Fruit fly (Drosophila melanogaster) whole organism, embryonic: ENCODE results near the gene uif.

Experiments used
- Asciz ChIP-seq: fragments of 200-800 bp; sonication (Bioruptor generic); optimal IDR thresholded peaks from 2 replicates; lab custom pipeline; 2017; ENCODE audit warnings: missing biosample characterization, mild to moderate bottlenecking, missing genetic modification characterization, missing genetic modification reagents
- Atf3 ChIP-seq: fragments of 200-800 bp; sonication (Bioruptor generic); optimal IDR thresholded peaks from 3 replicates; lab custom pipeline; 2016; ENCODE audit warnings: missing biosample characterization, missing genetic modification characterization
- Atf6 ChIP-seq: fragments of 200-800 bp; sonication (Bioruptor generic); IDR thresholded peaks from 2 replicates; pipeline ENCODE4 v1.3.6; 2022; ENCODE audit warnings: missing biosample characterization, missing genetic modification characterization
- CG10321 ChIP-seq: fragments of 200-800 bp; sonication (Bioruptor generic); IDR thresholded peaks from 2 replicates; pipeline ENCODE4 v1.3.6; 2022; ENCODE audit warnings: missing biosample characterization, missing genetic modification characterization
- CG10366 ChIP-seq: fragments of 200-800 bp; sonication (Bioruptor generic); IDR thresholded peaks from 2 replicates; pipeline ENCODE4 v1.3.6; 2022; ENCODE audit warnings: missing biosample characterization, missing genetic modification characterization
- CG10979 ChIP-seq: fragments of 200-800 bp; sonication (Bioruptor generic); optimal IDR thresholded peaks from 2 replicates; lab custom pipeline; 2018; ENCODE audit warnings: missing biosample characterization, mild to moderate bottlenecking, missing genetic modification characterization, moderate library complexity
- CG12659 ChIP-seq: fragments of 200-800 bp; sonication (Bioruptor generic); optimal IDR thresholded peaks from 3 replicates; lab custom pipeline; 2017; ENCODE audit warnings: mild to moderate bottlenecking, missing biosample characterization, missing genetic modification reagents, missing genetic modification characterization
- CG12769 ChIP-seq: fragments of 200-800 bp; sonication (Bioruptor generic); optimal IDR thresholded peaks from 2 replicates; lab custom pipeline; 2019; ENCODE audit warnings: missing biosample characterization, mild to moderate bottlenecking, missing genetic modification characterization, moderate library complexity
- CG14441 ChIP-seq: fragments of 200-800 bp; sonication (Bioruptor generic); IDR thresholded peaks from 2 replicates; pipeline ENCODE4 v1.3.6; 2022; ENCODE audit warnings: missing biosample characterization, missing genetic modification characterization
- CG14710 ChIP-seq: fragments of 200-800 bp; sonication (Bioruptor generic); optimal IDR thresholded peaks from 3 replicates; lab custom pipeline; 2019; ENCODE audit warnings: missing biosample characterization, mild to moderate bottlenecking, missing genetic modification characterization, moderate library complexity
- CG1529 ChIP-seq: fragments of 200-800 bp; sonication (Bioruptor generic); optimal IDR thresholded peaks from 3 replicates; lab custom pipeline; 2018; ENCODE audit warnings: missing biosample characterization, missing genetic modification characterization
- CG15601 ChIP-seq: fragments of 200-800 bp; sonication (Bioruptor generic); optimal IDR thresholded peaks from 3 replicates; lab custom pipeline; 2019; ENCODE audit warnings: missing biosample characterization, mild to moderate bottlenecking, missing genetic modification characterization, moderate library complexity
- CG1602 ChIP-seq: fragments of 200-800 bp; sonication (Bioruptor generic); optimal IDR thresholded peaks from 3 replicates; lab custom pipeline; 2016; ENCODE audit warnings: missing biosample characterization, missing genetic modification characterization
- CG16813 ChIP-seq: fragments of 200-800 bp; sonication (Bioruptor generic); IDR thresholded peaks from 3 replicates; pipeline ENCODE4 v1.3.6; 2022; ENCODE audit warnings: missing biosample characterization, missing genetic modification characterization; ENCODE audit not compliant: partially characterized antibody
- CG17912 ChIP-seq: fragments of 200-800 bp; sonication (Bioruptor generic); optimal IDR thresholded peaks from 2 replicates; lab custom pipeline; 2018; ENCODE audit warnings: missing biosample characterization, mild to moderate bottlenecking, missing genetic modification characterization
- CG2202 ChIP-seq: fragments of 200-800 bp; sonication (Bioruptor generic); optimal IDR thresholded peaks from 2 replicates; lab custom pipeline; 2018; ENCODE audit warnings: missing biosample characterization, mild to moderate bottlenecking, missing genetic modification characterization
- CG33557 ChIP-seq: fragments of 200-800 bp; sonication (Bioruptor generic); optimal IDR thresholded peaks from 2 replicates; lab custom pipeline; 2019; ENCODE audit warnings: missing biosample characterization, mild to moderate bottlenecking, missing genetic modification characterization, moderate library complexity
- CG34224 ChIP-seq: fragments of 200-800 bp; sonication (Bioruptor generic); IDR thresholded peaks from 3 replicates; pipeline ENCODE4 v1.3.6; 2022; ENCODE audit warnings: missing biosample characterization, missing genetic modification characterization; ENCODE audit not compliant: partially characterized antibody
- CG34422 ChIP-seq: fragments of 200-800 bp; sonication (Bioruptor generic); IDR thresholded peaks from 3 replicates; pipeline ENCODE4 v1.3.6; 2022; ENCODE audit warnings: missing biosample characterization, missing genetic modification characterization
- CG3847 ChIP-seq: fragments of 200-800 bp; sonication (Bioruptor generic); IDR thresholded peaks from 2 replicates; pipeline ENCODE4 v1.3.6; 2022; ENCODE audit warnings: missing biosample characterization, missing genetic modification characterization
- CG43689 ChIP-seq: fragments of 200-800 bp; sonication (Bioruptor generic); IDR thresholded peaks from 2 replicates; pipeline ENCODE4 v1.3.6; 2022; ENCODE audit warnings: missing biosample characterization, missing genetic modification characterization
- CG6683 ChIP-seq: fragments of 200-800 bp; sonication (Bioruptor generic); optimal IDR thresholded peaks from 2 replicates; lab custom pipeline; 2017; ENCODE audit warnings: missing biosample characterization, mild to moderate bottlenecking, missing genetic modification characterization, missing genetic modification reagents
- CG6765 ChIP-seq: fragments of 200-800 bp; sonication (Bioruptor generic); optimal IDR thresholded peaks from 3 replicates; lab custom pipeline; 2017; ENCODE audit warnings: missing biosample characterization, mild to moderate bottlenecking, missing genetic modification characterization
- CG7786 ChIP-seq: fragments of 200-800 bp; sonication (Bioruptor generic); optimal IDR thresholded peaks from 2 replicates; lab custom pipeline; 2016; ENCODE audit warnings: missing biosample characterization, missing genetic modification characterization
- CG8388 ChIP-seq: fragments of 200-800 bp; sonication (Bioruptor generic); optimal IDR thresholded peaks from 2 replicates; lab custom pipeline; 2019; ENCODE audit warnings: missing biosample characterization, mild to moderate bottlenecking, missing genetic modification characterization, moderate library complexity
- CG8478 ChIP-seq: fragments of >200 bp; optimal IDR thresholded peaks from 2 replicates; lab custom pipeline; 2018
- Elba2 ChIP-seq: fragments of 200-800 bp; sonication (Bioruptor generic); optimal IDR thresholded peaks from 3 replicates; lab custom pipeline; 2016; ENCODE audit warnings: missing biosample characterization, missing genetic modification characterization
- Fer1 ChIP-seq: fragments of 200-800 bp; sonication (Bioruptor generic); optimal IDR thresholded peaks from 2 replicates; lab custom pipeline; 2017; ENCODE audit warnings: missing biosample characterization, mild to moderate bottlenecking, missing genetic modification characterization
- Fer2 ChIP-seq: fragments of 200-800 bp; sonication (Bioruptor generic); optimal IDR thresholded peaks from 2 replicates; lab custom pipeline; 2018; ENCODE audit warnings: missing biosample characterization, mild to moderate bottlenecking, missing genetic modification characterization, moderate library complexity
- Hand ChIP-seq: fragments of 200-800 bp; sonication (Bioruptor generic); optimal IDR thresholded peaks from 2 replicates; lab custom pipeline; 2017; ENCODE audit warnings: mild to moderate bottlenecking, missing biosample characterization, missing genetic modification reagents, missing genetic modification characterization
- MTF-1 ChIP-seq: fragments of 200-800 bp; sonication (Bioruptor generic); optimal IDR thresholded peaks from 2 replicates; lab custom pipeline; 2018; ENCODE audit warnings: missing biosample characterization, mild to moderate bottlenecking, missing genetic modification characterization, borderline replicate concordance
- NK7.1 ChIP-seq: fragments of 200-800 bp; sonication (Bioruptor generic); optimal IDR thresholded peaks from 3 replicates; lab custom pipeline; 2016; ENCODE audit warnings: missing biosample characterization, missing genetic modification characterization
- Oli ChIP-seq: fragments of 200-800 bp; sonication (Bioruptor generic); optimal IDR thresholded peaks from 2 replicates; lab custom pipeline; 2018; ENCODE audit warnings: missing biosample characterization, mild to moderate bottlenecking, missing genetic modification characterization, moderate library complexity
- Pdp1 ChIP-seq, 2 experiments: fragments of 200-800 bp; sonication (Bioruptor generic); optimal IDR thresholded peaks; 3 replicates each; lab custom pipeline; 2016; ENCODE audit warnings: missing biosample characterization in 2 of 2, missing genetic modification characterization in 2 of 2, mild to moderate bottlenecking in 1 of 2, moderate library complexity in 1 of 2
- Poxn ChIP-seq: fragments of 200-800 bp; sonication (Bioruptor generic); IDR thresholded peaks from 2 replicates; pipeline ENCODE4 v1.3.6; 2022; ENCODE audit warnings: missing biosample characterization, missing genetic modification characterization
- Ptx1 ChIP-seq: fragments of 200-800 bp; sonication (Bioruptor generic); IDR thresholded peaks from 2 replicates; pipeline ENCODE4 v1.3.6; 2022; ENCODE audit warnings: missing biosample characterization, missing genetic modification characterization
- Side ChIP-seq: fragments of 200-800 bp; sonication (Bioruptor generic); optimal IDR thresholded peaks from 2 replicates; lab custom pipeline; 2016; ENCODE audit warnings: missing biosample characterization, missing genetic modification characterization
- Sin3A ChIP-seq: fragments of >200 bp; optimal IDR thresholded peaks from 2 replicates; lab custom pipeline; 2018
- bbx ChIP-seq: fragments of 200-800 bp; sonication (Bioruptor generic); IDR thresholded peaks from 2 replicates; pipeline ENCODE4 v1.3.6; 2022; ENCODE audit warnings: missing biosample characterization, missing genetic modification characterization; ENCODE audit not compliant: partially characterized antibody
- en ChIP-seq: fragments of 200-800 bp; sonication (Bioruptor generic); optimal IDR thresholded peaks from 2 replicates; lab custom pipeline; 2016; ENCODE audit warnings: missing biosample characterization, missing genetic modification characterization
- ftz-f1 ChIP-seq: fragments of 200-800 bp; sonication (Bioruptor generic); optimal IDR thresholded peaks from 2 replicates; lab custom pipeline; 2016; ENCODE audit warnings: missing biosample characterization, missing genetic modification characterization
- hbn ChIP-seq: fragments of 200-800 bp; sonication (Bioruptor generic); IDR thresholded peaks from 2 replicates; pipeline ENCODE4 v1.3.6; 2022; ENCODE audit warnings: missing biosample characterization, missing genetic modification characterization; ENCODE audit not compliant: partially characterized antibody
- mam ChIP-seq: fragments of 200-800 bp; sonication (Bioruptor generic); optimal IDR thresholded peaks from 3 replicates; lab custom pipeline; 2016; ENCODE audit warnings: missing biosample characterization, missing genetic modification characterization
- nom ChIP-seq: fragments of 200-800 bp; sonication (Bioruptor generic); optimal IDR thresholded peaks from 2 replicates; lab custom pipeline; 2017; ENCODE audit warnings: missing biosample characterization, missing genetic modification characterization, mild to moderate bottlenecking, moderate library complexity, missing genetic modification reagents
- pan ChIP-seq, 4 experiments: fragments of >200 bp in 3 of 4; fragments of 200-800 bp in 1 of 4; sonication (Bioruptor generic) in 1 of 4; optimal IDR thresholded peaks in 3 of 4; IDR thresholded peaks in 1 of 4; 2 replicates each; pipeline versions ENCODE4 v1.3.6 to Lab custom; 2017 to 2022; ENCODE audit warnings: missing biosample characterization in 2 of 4, missing genetic modification characterization in 2 of 4, mixed read lengths in 1 of 4
- pzg ChIP-seq: fragments of 200-800 bp; sonication (Bioruptor generic); optimal IDR thresholded peaks from 3 replicates; lab custom pipeline; 2018; ENCODE audit warnings: missing biosample characterization, mild to moderate bottlenecking, missing genetic modification characterization, moderate library complexity
- shn ChIP-seq: fragments of 200-800 bp; sonication (Bioruptor generic); optimal IDR thresholded peaks from 3 replicates; lab custom pipeline; 2016; ENCODE audit warnings: missing biosample characterization, missing genetic modification characterization
- toy ChIP-seq: fragments of 200-800 bp; sonication (Bioruptor generic); IDR thresholded peaks from 2 replicates; pipeline ENCODE4 v1.3.6; 2022; ENCODE audit warnings: missing biosample characterization, missing genetic modification characterization
- vfl ChIP-seq: fragments of 200-800 bp; sonication (Bioruptor generic); optimal IDR thresholded peaks from 2 replicates; lab custom pipeline; 2016; ENCODE audit warnings: missing biosample characterization, missing genetic modification characterization
- zen2 ChIP-seq: fragments of 200-800 bp; sonication (Bioruptor generic); IDR thresholded peaks from 3 replicates; pipeline ENCODE4 v1.3.6; 2022; ENCODE audit warnings: missing biosample characterization, missing genetic modification characterization; ENCODE audit not compliant: partially characterized antibody

uif gene

DNA sequence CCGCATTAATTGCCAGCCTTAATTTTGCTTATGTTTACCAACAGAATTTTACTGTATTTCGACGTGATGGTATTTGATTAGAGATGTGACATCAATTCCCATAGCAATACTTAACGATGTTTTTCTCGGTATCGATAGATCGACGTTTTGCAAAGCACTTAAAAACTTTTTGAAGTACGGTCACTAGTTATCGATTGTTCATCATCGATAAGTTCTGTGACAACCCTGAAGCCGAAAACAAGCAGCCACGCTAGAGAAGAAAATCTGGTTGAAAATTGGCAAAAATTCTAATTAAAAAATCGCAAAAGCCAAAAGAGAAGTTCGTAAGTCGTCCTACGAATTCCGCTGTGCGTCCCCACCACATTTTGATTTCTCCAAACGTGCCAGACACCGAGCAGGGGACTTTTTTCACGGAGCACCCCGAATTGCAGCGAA, 22.4 kb upstream of the uif start, which contains the start of the genes Rab30 and Caper (continued):
- TF ChIP-seq hbn (GFP tag; lab: Robert Waterston, UW) = peak; percentile 97
- TF ChIP-seq vfl = peak; percentile 74
- no peak for TF ChIP-seq CG10366 (GFP tag; lab: Robert Waterston, UW)
- peak; percentile 45 for TF ChIP-seq CG33557 (GFP tag; lab: Kevin White, UChicago)
- TF ChIP-seq CG16813 (GFP tag; lab: Robert Waterston, UW) = peak; percentile 98
- TF ChIP-seq CG34422 = peak; percentile 57; the same call in 2 of the 3 replicates
- TF ChIP-seq CG15601 (tag; lab: Kevin White, UChicago) = peak; percentile 49
- no peak for TF ChIP-seq Oli (tag; lab: Kevin White, UChicago)
- peak; percentile 5 for TF ChIP-seq Atf3 (GFP tag; lab: Kevin White, UChicago)
- TF ChIP-seq Hand = no peak
- TF ChIP-seq ftz-f1 (GFP tag; lab: Kevin White, UChicago) = peak; percentile 1
- no peak for TF ChIP-seq CG6683 (GFP tag; lab: Kevin White, UChicago)
- TF ChIP-seq CG8478 (lab: Kevin White, UChicago) = no peak
- TF ChIP-seq nom (GFP tag; lab: Kevin White, UChicago) = no peak
- TF ChIP-seq CG8388 = no peak
- TF ChIP-seq MTF-1 = peak; percentile 3
- peak; percentile 43 for TF ChIP-seq shn
- no peak for TF ChIP-seq NK7.1 (GFP tag; lab: Kevin White, UChicago)
- TF ChIP-seq Pdp1 (GFP tag; optimal IDR thresholded peaks at IDR 0.05; lab: Kevin White, UChicago) = peak; percentile 54 to 63
- TF ChIP-seq mam (GFP tag; lab: Kevin White, UChicago) = peak; percentile 83
- peak; percentile 84 for TF ChIP-seq CG12659 (GFP tag; lab: Kevin White, UChicago)
- TF ChIP-seq CG10321 (GFP tag; lab: Robert Waterston, UW) = no peak
- peak; percentile 70 for TF ChIP-seq CG12769 (tag; lab: Kevin White, UChicago)
- no peak for TF ChIP-seq CG6765
- TF ChIP-seq en (GFP tag; lab: Kevin White, UChicago) = no peak
- TF ChIP-seq bbx (GFP tag; lab: Robert Waterston, UW) = peak; percentile 99
- TF ChIP-seq CG14441 (GFP tag; lab: Robert Waterston, UW) = peak; percentile 50
- peak; percentile 22 for TF ChIP-seq Fer1
- peak; percentile 73 for TF ChIP-seq Sin3A
- TF ChIP-seq Elba2 = no peak
- TF ChIP-seq Ptx1 (GFP tag; lab: Robert Waterston, UW) = no peak; the same call in 1 of the 2 replicates
- TF ChIP-seq CG1602 = peak; percentile 15
- TF ChIP-seq CG7786 (GFP tag; lab: Kevin White, UChicago) = peak; percentile 43
- no peak for TF ChIP-seq pan (optimal IDR thresholded peaks at IDR 0.05; lab: Kevin White, UChicago)
- TF ChIP-seq pan (GFP tag; optimal IDR thresholded peaks at IDR 0.05 in 1 of 2, IDR thresholded peaks at IDR 0.05 in 1 of 2) = peak in 1 of 2 experiments; percentile 56
- TF ChIP-seq CG2202 (tag; lab: Kevin White, UChicago) = peak; percentile 0
- peak; percentile 99 for TF ChIP-seq CG34224 (GFP tag; lab: Robert Waterston, UW)
- peak; percentile 94 for TF ChIP-seq pzg
- TF ChIP-seq CG10979 (tag; lab: Kevin White, UChicago) = peak; percentile 21
- no peak for TF ChIP-seq CG43689 (GFP tag; lab: Robert Waterston, UW)
- TF ChIP-seq zen2 (GFP tag; lab: Robert Waterston, UW) = peak; percentile 99
- peak; percentile 26 for TF ChIP-seq CG17912
- no peak for TF ChIP-seq Asciz (GFP tag; lab: Kevin White, UChicago)
- no peak for TF ChIP-seq Poxn (GFP tag; lab: Robert Waterston, UW)
- TF ChIP-seq CG1529 (GFP tag; lab: Kevin White, UChicago) = no peak
- 0 out of 2 replicates have a peak, but pooled peaks have one; percentile 18 for TF ChIP-seq Atf6 (GFP tag; lab: Robert Waterston, UW)
- TF ChIP-seq Side = peak; percentile 56
- peak; percentile 69 for TF ChIP-seq CG14710 (tag; lab: Kevin White, UChicago)
- no peak for TF ChIP-seq Fer2 (tag; lab: Kevin White, UChicago)
- TF ChIP-seq toy (GFP tag; lab: Robert Waterston, UW) = no peak
- peak; percentile 74 for TF ChIP-seq CG3847 (GFP tag; lab: Robert Waterston, UW)
